Fruit fly (Drosophila melanogaster): ENCODE data around the gene Drgx.

DNA sequence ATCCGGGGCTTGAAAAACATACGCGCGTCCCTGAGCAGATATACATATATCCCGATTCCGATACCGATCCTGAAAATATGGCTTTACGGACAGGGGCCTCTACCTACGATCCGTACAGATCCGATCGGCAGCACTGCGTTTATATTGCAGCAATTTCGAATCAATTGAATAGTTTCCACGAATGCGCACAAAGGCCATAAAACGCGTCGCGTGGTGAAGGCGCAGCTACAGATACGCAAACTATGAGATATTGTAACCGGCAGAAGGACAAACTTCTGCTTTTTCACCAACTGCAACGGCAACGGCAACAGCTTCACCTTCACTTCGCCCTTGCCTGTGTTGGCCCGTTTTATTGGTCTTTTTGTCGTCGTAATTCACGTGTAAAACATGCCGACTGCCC, 47.4 kb upstream of the Drgx start:
- TF ChIP-seq Mnt (GFP tag; optimal IDR thresholded peaks at IDR 0.05) (no peak), CG11617 (GFP tag; optimal IDR thresholded peaks at IDR 0.05) (no peak), bab1 (GFP tag; optimal IDR thresholded peaks at IDR 0.05) (no peak), Clk (GFP tag; optimal IDR thresholded peaks at IDR 0.05) (no peak), CG1620 (GFP tag; optimal IDR thresholded peaks at IDR 0.05) (no peak), CG14711 (tag; optimal IDR thresholded peaks at IDR 0.05) (no peak), CG12768 (GFP tag; optimal IDR thresholded peaks at IDR 0.05) (no peak), kay (GFP tag; ENCODE audit: borderline replicate concordance) (no peak), tj (GFP tag; optimal IDR thresholded peaks at IDR 0.05) (no peak), CG7101 (tag; optimal IDR thresholded peaks at IDR 0.05) (no peak), Crg-1 (GFP tag; optimal IDR thresholded peaks at IDR 0.05) (no peak), cnc (optimal IDR thresholded peaks at IDR 0.05) (no peak), CG7045 (GFP tag; optimal IDR thresholded peaks at IDR 0.05) (no peak)
